Fruit fly (Drosophila melanogaster) whole organism, embryonic: ENCODE data around the gene CG32436.

Experiments
- CG10321 ChIP-seq: fragments of 200-800 bp; sonication (Bioruptor generic); IDR thresholded peaks from 2 replicates; pipeline ENCODE4 v1.3.6; 2022; ENCODE audit warnings: missing biosample characterization, missing genetic modification characterization
- CG11093 ChIP-seq: fragments of 200-800 bp; sonication (Bioruptor generic); IDR thresholded peaks from 3 replicates; pipeline ENCODE4 v1.3.6; 2022; ENCODE audit warnings: missing biosample characterization, missing genetic modification characterization
- CG12219 ChIP-seq: fragments of 200-800 bp; sonication (Bioruptor generic); optimal IDR thresholded peaks from 3 replicates; lab custom pipeline; 2018; ENCODE audit warnings: missing biosample characterization, mild to moderate bottlenecking, missing genetic modification characterization
- CG12659 ChIP-seq: fragments of 200-800 bp; sonication (Bioruptor generic); optimal IDR thresholded peaks from 3 replicates; lab custom pipeline; 2017; ENCODE audit warnings: mild to moderate bottlenecking, missing biosample characterization, missing genetic modification reagents, missing genetic modification characterization
- CG12769 ChIP-seq: fragments of 200-800 bp; sonication (Bioruptor generic); optimal IDR thresholded peaks from 2 replicates; lab custom pipeline; 2019; ENCODE audit warnings: missing biosample characterization, mild to moderate bottlenecking, missing genetic modification characterization, moderate library complexity
- CG12942 ChIP-seq: fragments of 200-800 bp; sonication (Bioruptor generic); optimal IDR thresholded peaks from 3 replicates; lab custom pipeline; 2016; ENCODE audit warnings: missing biosample characterization, missing genetic modification characterization
- CG14860 ChIP-seq: fragments of 200-800 bp; sonication (Bioruptor generic); IDR thresholded peaks from 3 replicates; pipeline ENCODE4 v1.3.6; 2022; ENCODE audit warnings: missing biosample characterization, missing genetic modification characterization; ENCODE audit not compliant: partially characterized antibody
- CG17186 ChIP-seq: fragments of 200-800 bp; sonication (Bioruptor generic); optimal IDR thresholded peaks from 3 replicates; lab custom pipeline; 2017; ENCODE audit warnings: missing biosample characterization, missing genetic modification reagents, missing genetic modification characterization
- CG17361 ChIP-seq: fragments of 200-800 bp; sonication (Bioruptor generic); IDR thresholded peaks from 3 replicates; pipeline ENCODE4 v1.3.6; 2022; ENCODE audit warnings: missing biosample characterization, missing genetic modification characterization
- CG2875 ChIP-seq: fragments of 200-800 bp; sonication (Bioruptor generic); optimal IDR thresholded peaks from 2 replicates; lab custom pipeline; 2017; ENCODE audit warnings: missing biosample characterization, mild to moderate bottlenecking, missing genetic modification characterization, missing genetic modification reagents
- CG3847 ChIP-seq: fragments of 200-800 bp; sonication (Bioruptor generic); IDR thresholded peaks from 2 replicates; pipeline ENCODE4 v1.3.6; 2022; ENCODE audit warnings: missing biosample characterization, missing genetic modification characterization
- CG6175 ChIP-seq: fragments of 200-800 bp; sonication (Bioruptor generic); IDR thresholded peaks from 3 replicates; pipeline ENCODE4 v1.3.6; 2022; ENCODE audit warnings: missing biosample characterization, missing genetic modification characterization
- CG6791 ChIP-seq: fragments of 200-800 bp; sonication (Bioruptor generic); IDR thresholded peaks from 3 replicates; pipeline ENCODE4 v1.3.6; 2022; ENCODE audit warnings: missing biosample characterization, missing genetic modification characterization; ENCODE audit not compliant: partially characterized antibody
- CG7963 ChIP-seq: fragments of 200-800 bp; sonication (Bioruptor generic); IDR thresholded peaks from 3 replicates; pipeline ENCODE4 v1.3.6; 2022; ENCODE audit warnings: missing biosample characterization, missing genetic modification characterization; ENCODE audit not compliant: partially characterized antibody
- Dll ChIP-seq: fragments of 200-800 bp; sonication (Bioruptor generic); IDR thresholded peaks from 4 replicates; pipeline ENCODE4 v1.3.6; 2022; ENCODE audit warnings: missing biosample characterization, missing genetic modification characterization; ENCODE audit not compliant: partially characterized antibody
- Drgx ChIP-seq: fragments of 200-800 bp; sonication (Bioruptor generic); IDR thresholded peaks from 2 replicates; pipeline ENCODE4 v1.3.6; 2022; ENCODE audit warnings: missing biosample characterization, missing genetic modification characterization
- E2f1 ChIP-seq: fragments of 200-800 bp; sonication (Bioruptor generic); IDR thresholded peaks from 2 replicates; pipeline ENCODE4 v1.3.6; 2022; ENCODE audit warnings: missing biosample characterization, missing genetic modification characterization
- Eip74EF ChIP-seq, 2 experiments: fragments of 200-800 bp in 1 of 2; fragments of >200 bp in 1 of 2; sonication (Bioruptor generic) in 1 of 2; optimal IDR thresholded peaks; 2 replicates each; lab custom pipeline; 2017 to 2019; ENCODE audit warnings: missing biosample characterization in 2 of 2, missing genetic modification characterization in 2 of 2, mild to moderate bottlenecking in 1 of 2, moderate library complexity in 1 of 2
- HLH4C ChIP-seq: fragments of 200-800 bp; sonication (Bioruptor generic); IDR thresholded peaks from 3 replicates; pipeline ENCODE4 v1.3.6; 2022; ENCODE audit warnings: missing biosample characterization, missing genetic modification characterization; ENCODE audit not compliant: partially characterized antibody
- Hmr ChIP-seq: fragments of 200-800 bp; sonication (Bioruptor generic); optimal IDR thresholded peaks from 3 replicates; lab custom pipeline; 2017; ENCODE audit warnings: mild to moderate bottlenecking, missing biosample characterization, missing genetic modification reagents, missing genetic modification characterization
- Hr51 ChIP-seq, 2 experiments: fragments of 200-800 bp; sonication (Bioruptor generic); optimal IDR thresholded peaks; 2 replicates in 1 of 2; 3 replicates in 1 of 2; lab custom pipeline; 2016 to 2018; ENCODE audit warnings: missing biosample characterization in 2 of 2, missing genetic modification characterization in 2 of 2, mild to moderate bottlenecking in 1 of 2, moderate library complexity in 1 of 2
- PHDP ChIP-seq: fragments of 200-800 bp; sonication (Bioruptor generic); optimal IDR thresholded peaks from 3 replicates; lab custom pipeline; 2018; ENCODE audit warnings: missing biosample characterization, mild to moderate bottlenecking, missing genetic modification characterization, moderate library complexity
- Sox100B ChIP-seq: fragments of 200-800 bp; sonication (Bioruptor generic); optimal IDR thresholded peaks from 3 replicates; lab custom pipeline; 2018; ENCODE audit warnings: missing biosample characterization, mild to moderate bottlenecking, missing genetic modification characterization
- ase ChIP-seq: fragments of 200-800 bp; sonication (Bioruptor generic); IDR thresholded peaks from 3 replicates; pipeline ENCODE4 v1.3.6; 2022; ENCODE audit warnings: missing biosample characterization, missing genetic modification characterization
- bab2 ChIP-seq: fragments of 200-800 bp; sonication (Bioruptor generic); optimal IDR thresholded peaks from 2 replicates; lab custom pipeline; 2016; ENCODE audit warnings: missing biosample characterization, missing genetic modification characterization
- dysf ChIP-seq: fragments of 200-800 bp; sonication (Bioruptor generic); IDR thresholded peaks from 3 replicates; pipeline ENCODE4 v1.3.6; 2022; ENCODE audit warnings: missing biosample characterization, missing genetic modification characterization
- ems ChIP-seq: fragments of 200-800 bp; sonication (Bioruptor generic); optimal IDR thresholded peaks from 3 replicates; lab custom pipeline; 2016; ENCODE audit warnings: missing biosample characterization, missing genetic modification characterization
- gce ChIP-seq: fragments of 200-800 bp; sonication (Bioruptor generic); IDR thresholded peaks from 3 replicates; pipeline ENCODE4 v1.3.6; 2022; ENCODE audit warnings: missing biosample characterization, missing genetic modification characterization
- ken ChIP-seq: fragments of 200-800 bp; sonication (Bioruptor generic); IDR thresholded peaks from 3 replicates; pipeline ENCODE4 v1.3.6; 2022; ENCODE audit warnings: missing biosample characterization, missing genetic modification characterization
- lilli ChIP-seq: fragments of 200-800 bp; sonication (Bioruptor generic); optimal IDR thresholded peaks from 3 replicates; lab custom pipeline; 2016; ENCODE audit warnings: missing biosample characterization, missing genetic modification characterization
- lola ChIP-seq, 3 experiments: fragments of >200 bp in 2 of 3; fragments of 200-800 bp in 1 of 3; sonication (Bioruptor generic) in 1 of 3; optimal IDR thresholded peaks; 2 replicates each; lab custom pipeline; 2017 to 2019; ENCODE audit warnings: missing biosample characterization in 3 of 3, missing genetic modification characterization in 3 of 3, mild to moderate bottlenecking in 1 of 3, moderate library complexity in 1 of 3
- nau ChIP-seq: fragments of 200-800 bp; sonication (Bioruptor generic); optimal IDR thresholded peaks from 3 replicates; lab custom pipeline; 2017; ENCODE audit warnings: missing biosample characterization, mild to moderate bottlenecking, missing genetic modification characterization, missing genetic modification reagents
- schlank ChIP-seq: fragments of 200-800 bp; sonication (Bioruptor generic); optimal IDR thresholded peaks from 2 replicates; lab custom pipeline; 2018; ENCODE audit warnings: missing biosample characterization, mild to moderate bottlenecking, missing genetic modification characterization
- sd ChIP-seq: fragments of 200-800 bp; sonication (Bioruptor generic); optimal IDR thresholded peaks from 3 replicates; lab custom pipeline; 2018; ENCODE audit warnings: missing biosample characterization, mild to moderate bottlenecking, missing genetic modification characterization, moderate library complexity
- sim ChIP-seq: fragments of 200-800 bp; sonication (Bioruptor generic); IDR thresholded peaks from 2 replicates; pipeline ENCODE4 v1.3.6; 2022; ENCODE audit warnings: missing biosample characterization, missing genetic modification characterization
- sr ChIP-seq: fragments of 200-800 bp; sonication (Bioruptor generic); IDR thresholded peaks from 3 replicates; pipeline ENCODE4 v1.3.6; 2022; ENCODE audit warnings: missing biosample characterization, missing genetic modification characterization
- ssp ChIP-seq: fragments of 200-800 bp; sonication (Bioruptor generic); IDR thresholded peaks from 2 replicates; pipeline ENCODE4 v1.3.6; 2022; ENCODE audit warnings: missing biosample characterization, missing genetic modification characterization
- tna ChIP-seq: fragments of 200-800 bp; sonication (Bioruptor generic); IDR thresholded peaks from 2 replicates; pipeline ENCODE4 v1.3.6; 2022; ENCODE audit warnings: missing biosample characterization, missing genetic modification characterization; ENCODE audit not compliant: partially characterized antibody
- trem ChIP-seq: fragments of 200-800 bp; optimal IDR thresholded peaks from 3 replicates; lab custom pipeline; 2019; ENCODE audit warnings: missing biosample characterization, mild to moderate bottlenecking, missing genetic modification characterization, moderate library complexity
- twi ChIP-seq: fragments of 200-800 bp; optimal IDR thresholded peaks from 2 replicates; lab custom pipeline; 2019; ENCODE audit warnings: missing biosample characterization, mild to moderate bottlenecking, missing genetic modification characterization, moderate library complexity
- vnd ChIP-seq: fragments of 200-800 bp; sonication (Bioruptor generic); IDR thresholded peaks from 3 replicates; pipeline ENCODE4 v1.3.6; 2022; ENCODE audit warnings: missing biosample characterization, missing genetic modification characterization; ENCODE audit not compliant: partially characterized antibody
- zf30C ChIP-seq: fragments of 200-800 bp; sonication (Bioruptor generic); optimal IDR thresholded peaks from 3 replicates; lab custom pipeline; 2018; ENCODE audit warnings: missing biosample characterization, mild to moderate bottlenecking, missing genetic modification characterization

CG32436 gene

DNA sequence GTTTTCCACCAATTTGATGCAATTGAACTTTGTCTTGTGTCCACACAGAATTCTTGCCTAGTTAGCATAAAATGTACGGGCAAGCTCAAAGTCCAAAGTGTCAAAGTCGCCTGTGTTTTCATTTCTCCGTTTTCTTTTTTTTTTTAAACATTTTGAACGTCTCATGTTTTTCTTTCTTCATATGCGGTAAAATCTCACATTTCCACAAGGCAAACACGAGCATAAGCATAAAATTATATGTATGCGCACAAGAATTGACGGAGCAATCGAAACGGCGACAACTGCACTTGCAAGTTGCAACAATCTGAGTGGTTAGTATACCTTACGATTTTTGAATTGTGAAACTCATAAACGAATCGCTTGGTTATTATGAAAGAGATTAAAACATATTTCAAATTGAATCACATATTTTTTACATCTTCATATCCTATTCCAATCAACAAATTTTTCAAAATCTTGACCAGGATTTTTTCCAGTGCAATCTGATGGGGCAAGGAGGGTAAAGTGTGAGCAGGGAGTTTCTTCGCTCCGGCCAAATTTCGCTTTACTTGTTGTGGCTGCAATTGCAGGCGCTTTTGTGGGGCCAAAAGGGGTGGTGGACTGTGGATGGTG is 20.2 kb downstream of the CG32436 start:
- peak; percentile 7; the same call in 1 of the 3 replicates for TF ChIP-seq gce (GFP tag; lab: Robert Waterston, UW)
- 0 out of 3 replicates have a peak, but pooled peaks have one; percentile 7 for TF ChIP-seq ase
- peak; percentile 92 for TF ChIP-seq Drgx
- no peak for TF ChIP-seq Eip74EF (GFP tag; optimal IDR thresholded peaks at IDR 0.05; lab: Kevin White, UChicago)
- TF ChIP-seq CG12942 (GFP tag; lab: Kevin White, UChicago), result no peak
- TF ChIP-seq CG11093 (GFP tag; lab: Robert Waterston, UW), result peak; percentile 41; the same call in 1 of the 3 replicates
- TF ChIP-seq CG3847 (GFP tag; lab: Robert Waterston, UW), result no peak
- 0 out of 2 replicates have a peak, but pooled peaks have one; percentile 6 for TF ChIP-seq sim
- TF ChIP-seq HLH4C (GFP tag; lab: Robert Waterston, UW), result 0 out of 3 replicates have a peak, but pooled peaks have one; percentile 11
- no peak for TF ChIP-seq ken (GFP tag; lab: Robert Waterston, UW)

DNA sequence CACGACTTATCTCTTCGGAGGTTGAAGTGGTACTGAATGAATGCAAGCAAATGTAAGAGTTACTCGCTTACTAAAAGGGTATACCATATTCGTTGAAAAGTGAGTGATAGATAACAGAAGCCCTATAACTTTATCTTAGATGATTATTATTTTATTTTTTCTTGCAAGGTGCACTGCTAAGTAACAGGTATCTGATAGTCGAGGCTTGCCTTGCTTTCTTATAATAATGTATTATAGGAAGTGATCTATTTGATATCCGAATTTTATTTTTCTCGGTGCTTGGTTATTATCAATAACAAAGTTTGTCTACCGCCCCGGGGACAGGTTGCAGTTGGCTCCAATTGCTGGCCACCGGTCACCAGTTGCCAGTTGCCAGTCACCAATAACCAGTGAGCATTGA is 27.4 kb downstream of the CG32436 start:
- no peak for TF ChIP-seq lilli
- TF ChIP-seq vnd (GFP tag; lab: Robert Waterston, UW), result 0 out of 3 replicates have a peak, but pooled peaks have one; percentile 16
- no peak for TF ChIP-seq PHDP
- TF ChIP-seq tna, result peak; percentile 51; the same call in 1 of the 2 replicates
- TF ChIP-seq CG7963 (GFP tag; lab: Robert Waterston, UW), result peak; percentile 50; the same call in 1 of the 3 replicates
- TF ChIP-seq Drgx, result no peak
- TF ChIP-seq trem (tag; lab: Kevin White, UChicago), result no peak
- TF ChIP-seq Sox100B (GFP tag; lab: Kevin White, UChicago), result no peak
- TF ChIP-seq ssp, result no peak
- peak; percentile 50; the same call in 1 of the 3 replicates for TF ChIP-seq CG6791 (GFP tag; lab: Robert Waterston, UW)
- TF ChIP-seq CG2875, result no peak
- TF ChIP-seq bab2, result no peak
- no peak for TF ChIP-seq E2f1
- peak; percentile 64; the same call in 2 of the 3 replicates for TF ChIP-seq HLH4C (GFP tag; lab: Robert Waterston, UW)
- TF ChIP-seq lola (GFP tag; optimal IDR thresholded peaks at IDR 0.05; lab: Kevin White, UChicago), result no peak
- no peak for TF ChIP-seq ems (GFP tag; lab: Kevin White, UChicago)
- 0 out of 3 replicates have a peak, but pooled peaks have one; percentile 39 for TF ChIP-seq CG14860 (GFP tag; lab: Robert Waterston, UW)

DNA sequence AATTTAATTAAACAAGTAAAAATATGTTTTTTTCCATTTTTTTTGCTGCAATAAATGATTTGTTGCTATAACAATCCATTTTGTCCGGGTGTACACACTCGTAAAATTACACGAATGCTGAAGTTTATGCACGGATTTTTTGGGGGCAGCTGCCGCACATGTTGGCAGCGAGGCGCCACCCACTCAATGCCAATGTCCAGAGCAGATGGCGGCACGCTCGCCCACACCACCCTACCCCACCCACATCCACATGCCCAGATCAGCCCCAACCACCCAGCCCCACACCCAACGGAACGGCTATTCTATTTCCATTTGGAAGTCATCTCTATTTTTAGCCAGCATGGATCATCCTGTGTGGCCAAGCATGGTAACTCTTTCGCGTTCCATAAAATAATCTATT is 36.3 kb downstream of the CG32436 start:
- TF ChIP-seq CG6175 (GFP tag; lab: Robert Waterston, UW), result peak; percentile 66; the same call in 1 of the 3 replicates
- TF ChIP-seq twi (tag; lab: Kevin White, UChicago), result peak; percentile 62
- peak; percentile 90 for TF ChIP-seq CG12769 (tag; lab: Kevin White, UChicago)
- TF ChIP-seq nau (GFP tag; lab: Kevin White, UChicago), result peak; percentile 81
- no peak for TF ChIP-seq CG17186 (GFP tag; lab: Kevin White, UChicago)
- no peak for TF ChIP-seq zf30C (GFP tag; lab: Kevin White, UChicago)
- TF ChIP-seq Hmr, result peak; percentile 2
- no peak for TF ChIP-seq Dll (GFP tag; lab: Robert Waterston, UW)
- TF ChIP-seq CG12659 (GFP tag; lab: Kevin White, UChicago), result no peak
- no peak for TF ChIP-seq CG12219 (GFP tag; lab: Kevin White, UChicago)
- TF ChIP-seq dysf (GFP tag; lab: Robert Waterston, UW), result 0 out of 3 replicates have a peak, but pooled peaks have one; percentile 36
- peak in 1 of 2 experiments; percentile 25 for TF ChIP-seq Hr51 (GFP tag; optimal IDR thresholded peaks at IDR 0.05; lab: Kevin White, UChicago)
- TF ChIP-seq sr, result peak; percentile 99
- 0 out of 3 replicates have a peak, but pooled peaks have one; percentile 17 for TF ChIP-seq CG7963 (GFP tag; lab: Robert Waterston, UW)
- no peak for TF ChIP-seq schlank
- TF ChIP-seq sd, result peak; percentile 15
- TF ChIP-seq CG17361, result 0 out of 3 replicates have a peak, but pooled peaks have one; percentile 2
- TF ChIP-seq CG10321 (GFP tag; lab: Robert Waterston, UW), result no peak
